Worm (Caenorhabditis elegans): ENCODE measurements around the gene csn-6.

ce11 chrIV:13319886-13320650 lies 19.4 kb downstream of the csn-6 start:
- TF ChIP-seq ztf-4 (tag; optimal IDR thresholded peaks at IDR 0.05) (no peak), lin-13 (GFP tag; optimal IDR thresholded peaks at IDR 0.05) (no peak), unc-55 (GFP tag; optimal IDR thresholded peaks at IDR 0.05) (no peak), lsy-2 (tag; optimal IDR thresholded peaks at IDR 0.05) (no peak), snpc-4 (tag; optimal IDR thresholded peaks at IDR 0.05) (no peak)

Measured in whole organism, L2 larva.